Worm (Caenorhabditis elegans) whole organism, early embryonic: ENCODE measurements around the gene hsp-17.

ENCODE experiments used
- B0310.2 ChIP-seq: sonication (generic microtip); optimal IDR thresholded peaks from 2 replicates; lab custom pipeline; 2016; ENCODE audit warnings: mild to moderate bottlenecking, missing genetic modification characterization, missing compliant biosample characterization
- F13C5.2 ChIP-seq: sonication (generic microtip); optimal IDR thresholded peaks from 2 replicates; lab custom pipeline; 2017; ENCODE audit warnings: mild to moderate bottlenecking, missing genetic modification characterization, inconsistent platforms, missing compliant biosample characterization
- aly-1 ChIP-seq: sonication (generic microtip); optimal IDR thresholded peaks from 2 replicates; lab custom pipeline; 2016; ENCODE audit warnings: missing genetic modification characterization, missing compliant biosample characterization
- ama-1 ChIP-seq: fragments of 150-350 bp; optimal IDR thresholded peaks from 2 replicates; lab custom pipeline; 2014
- ceh-13 ChIP-seq: fragments of 200-800 bp; sonication (Bioruptor generic); optimal IDR thresholded peaks from 2 replicates; lab custom pipeline; 2018; ENCODE audit warnings: mild to moderate bottlenecking, missing genetic modification characterization, missing compliant biosample characterization
- ceh-36 ChIP-seq: sonication (generic microtip); optimal IDR thresholded peaks from 2 replicates; lab custom pipeline; 2016; ENCODE audit warnings: missing genetic modification characterization, inconsistent platforms, missing compliant biosample characterization
- ets-7 ChIP-seq: sonication (generic microtip); optimal IDR thresholded peaks from 2 replicates; lab custom pipeline; 2016; ENCODE audit warnings: missing genotype, missing genetic modification characterization, missing compliant biosample characterization
- flt-1 ChIP-seq: fragments of 200-800 bp; sonication (Bioruptor generic); IDR thresholded peaks from 2 replicates; pipeline ENCODE4 v1.3.6; 2022; ENCODE audit warnings: missing genetic modification characterization, missing compliant biosample characterization
- hmbx-1 ChIP-seq: sonication (generic microtip); optimal IDR thresholded peaks from 2 replicates; lab custom pipeline; 2016; ENCODE audit warnings: mild to moderate bottlenecking, missing genetic modification characterization, missing compliant biosample characterization
- hmg-4 ChIP-seq: fragments of 200-800 bp; sonication (Bioruptor generic); optimal IDR thresholded peaks from 2 replicates; lab custom pipeline; 2018; ENCODE audit warnings: mild to moderate bottlenecking, missing genetic modification characterization, missing compliant biosample characterization
- hnd-1 ChIP-seq: sonication (generic microtip); optimal IDR thresholded peaks from 2 replicates; lab custom pipeline; 2016; ENCODE audit warnings: missing genetic modification characterization, missing compliant biosample characterization
- pes-1 ChIP-seq: fragments of 200-800 bp; sonication (Bioruptor generic); IDR thresholded peaks from 2 replicates; pipeline ENCODE4 v1.3.6; 2022; ENCODE audit warnings: missing genetic modification reagents, missing genetic modification characterization, missing compliant biosample characterization
- scrt-1 ChIP-seq: fragments of 200-800 bp; sonication (Bioruptor generic); IDR thresholded peaks from 2 replicates; pipeline ENCODE4 v1.3.6; 2022; ENCODE audit warnings: missing genetic modification characterization, missing compliant biosample characterization
- sea-1 ChIP-seq: fragments of 200-800 bp; sonication (Bioruptor generic); conservative IDR thresholded peaks from 2 replicates; pipeline ENCODE4 v1.3.6; 2022; ENCODE audit warnings: missing genetic modification characterization, missing compliant biosample characterization
- tbx-11 ChIP-seq: fragments of 200-800 bp; sonication (Bioruptor generic); IDR thresholded peaks from 2 replicates; pipeline ENCODE4 v1.3.6; 2022; ENCODE audit warnings: missing genetic modification characterization, missing compliant biosample characterization
- tbx-37 ChIP-seq: fragments of 200-800 bp; sonication (Bioruptor generic); conservative IDR thresholded peaks from 2 replicates; pipeline ENCODE4 v1.3.6; 2022; ENCODE audit warnings: missing genetic modification reagents, missing genetic modification characterization, missing compliant biosample characterization
- tra-4 ChIP-seq: sonication (generic microtip); optimal IDR thresholded peaks from 2 replicates; lab custom pipeline; 2017; ENCODE audit warnings: missing genetic modification characterization, missing compliant biosample characterization

hsp-17 gene

DNA sequence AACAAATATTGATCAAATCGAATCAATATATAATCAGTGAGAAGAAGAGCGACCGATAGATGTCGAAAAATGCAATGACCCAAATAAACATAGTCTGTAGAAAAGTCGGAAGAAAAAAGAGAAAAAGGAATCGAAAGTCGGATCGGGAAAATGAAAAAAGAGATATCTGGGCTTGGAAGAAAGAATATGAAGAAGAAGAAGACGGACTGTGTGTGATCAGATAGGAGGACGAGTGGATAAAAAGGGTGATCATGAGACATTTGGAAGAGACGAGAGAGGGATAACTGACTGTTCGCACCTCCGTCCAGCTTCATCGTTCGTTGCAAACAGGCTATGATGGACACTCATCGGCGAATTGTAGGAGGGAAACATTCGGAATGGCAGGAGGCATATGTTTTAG lies 23.9 kb upstream of the hsp-17 start:
- TF ChIP-seq flt-1 (GFP tag; lab: Robert Waterston, UW) (no peak), tra-4 (tag; lab: Kevin White, UChicago) (no peak), tbx-11 (GFP tag; lab: Robert Waterston, UW) (no peak), ceh-13 (GFP tag; lab: Kevin White, UChicago) (no peak), tbx-37 (GFP tag; lab: Robert Waterston, UW) (no peak), sea-1 (no peak)

DNA sequence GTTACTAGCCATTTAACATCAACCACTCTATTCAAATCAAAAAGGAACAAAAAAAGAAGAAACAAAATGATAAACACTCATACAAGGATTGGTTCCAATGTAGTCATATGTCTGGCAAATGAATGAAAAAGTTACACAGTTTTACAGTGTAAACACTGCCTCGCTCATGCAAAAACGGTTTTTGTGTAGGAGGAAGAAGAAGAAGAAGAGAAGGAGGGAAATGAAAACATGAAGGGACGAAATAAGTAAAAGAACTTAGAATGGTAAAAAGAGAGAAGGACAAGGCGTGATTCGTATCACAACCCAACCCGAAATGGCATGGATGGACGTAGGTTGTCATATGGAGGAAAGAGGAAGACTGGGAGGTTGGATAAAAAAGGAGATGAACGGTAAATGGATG lies 21.2 kb upstream of the hsp-17 start:
- TF ChIP-seq tra-4 (tag; lab: Kevin White, UChicago): no peak
- no peak for TF ChIP-seq hnd-1 (tag; lab: Kevin White, UChicago)
- no peak for TF ChIP-seq sea-1
- TF ChIP-seq hmbx-1 (tag; lab: Kevin White, UChicago): no peak
- no peak for TF ChIP-seq B0310.2 (tag; lab: Kevin White, UChicago)
- no peak for TF ChIP-seq tbx-11 (GFP tag; lab: Robert Waterston, UW)
- TF ChIP-seq F13C5.2 (tag; lab: Kevin White, UChicago): no peak
- no peak for TF ChIP-seq aly-1 (tag; lab: Kevin White, UChicago)
- no peak for TF ChIP-seq ets-7
- no peak for TF ChIP-seq flt-1 (GFP tag; lab: Robert Waterston, UW)
- TF ChIP-seq ama-1: no peak
- no peak for TF ChIP-seq tbx-37 (GFP tag; lab: Robert Waterston, UW)
- no peak for TF ChIP-seq pes-1 (GFP tag; lab: Robert Waterston, UW)
- TF ChIP-seq ceh-36 (tag; lab: Kevin White, UChicago): no peak
- TF ChIP-seq ceh-13 (GFP tag; lab: Kevin White, UChicago): no peak
- TF ChIP-seq hmg-4 (GFP tag; lab: Kevin White, UChicago): no peak
- TF ChIP-seq scrt-1: no peak

DNA sequence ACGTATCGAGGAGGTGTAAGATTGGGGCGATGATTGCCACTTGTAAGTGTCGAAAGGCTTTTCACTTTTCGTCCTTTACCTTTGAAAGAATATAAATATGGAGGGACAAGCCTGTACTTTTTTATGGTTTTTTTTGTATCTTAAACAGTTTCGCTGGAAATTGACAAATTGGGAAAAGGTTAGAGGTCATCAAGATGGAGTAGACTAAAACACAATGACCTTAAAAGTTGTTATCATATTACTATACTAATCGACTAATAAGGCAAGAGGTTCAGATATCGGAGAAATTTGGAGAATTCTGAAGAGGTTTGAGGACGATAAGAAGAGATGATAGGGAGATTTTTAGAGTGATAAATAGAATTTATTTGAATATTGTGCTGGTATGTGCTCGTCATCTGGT lies 20.4 kb upstream of the hsp-17 start:
- TF ChIP-seq ama-1 (no peak), ceh-13 (GFP tag; lab: Kevin White, UChicago) (no peak)

DNA sequence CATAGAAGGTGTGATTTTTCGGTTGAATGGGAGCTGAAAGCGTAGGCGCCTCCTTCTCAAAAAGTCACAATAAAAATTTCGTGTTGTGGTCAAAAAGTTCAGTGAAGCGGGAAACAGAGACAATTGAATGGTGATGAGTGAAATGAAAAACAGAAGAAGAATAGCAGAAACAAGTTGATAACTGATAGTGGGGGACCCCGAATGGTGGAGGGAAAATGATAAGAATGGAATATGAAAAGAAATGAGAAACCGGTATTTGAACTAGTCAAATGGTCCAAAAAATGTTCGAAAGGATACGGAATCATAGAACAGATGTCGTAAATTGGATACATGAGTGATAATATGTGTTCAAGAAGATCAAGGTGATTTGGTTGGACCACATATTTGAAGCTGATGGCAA lies 18.6 kb upstream of the hsp-17 start:
- TF ChIP-seq F13C5.2 (tag; lab: Kevin White, UChicago) (no peak), ceh-36 (tag; lab: Kevin White, UChicago) (no peak), hnd-1 (tag; lab: Kevin White, UChicago) (no peak), B0310.2 (tag; lab: Kevin White, UChicago) (no peak), hmbx-1 (tag; lab: Kevin White, UChicago) (no peak), sea-1 (no peak)

DNA sequence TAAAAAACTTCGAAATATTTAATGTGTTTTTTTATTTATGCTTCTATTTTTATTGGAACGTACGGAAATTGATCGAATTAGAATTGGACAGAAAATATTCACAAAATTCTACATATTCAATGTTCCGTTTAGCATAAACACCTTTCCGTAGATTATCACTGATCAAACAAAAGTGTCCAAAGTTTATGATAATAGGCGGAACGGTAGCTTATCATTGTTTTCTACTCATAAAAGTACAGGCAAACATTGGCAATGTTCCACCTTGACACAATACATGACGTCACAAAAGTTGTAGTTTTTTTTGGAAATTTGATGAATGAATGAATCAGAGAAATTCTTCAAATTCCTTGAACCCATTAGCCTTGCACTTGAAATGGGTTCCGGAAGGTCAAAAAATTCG lies 18.2 kb upstream of the hsp-17 start:
- no peak for TF ChIP-seq F13C5.2 (tag; lab: Kevin White, UChicago)
- TF ChIP-seq ets-7: no peak
- TF ChIP-seq aly-1 (tag; lab: Kevin White, UChicago): no peak
- no peak for TF ChIP-seq ama-1

DNA sequence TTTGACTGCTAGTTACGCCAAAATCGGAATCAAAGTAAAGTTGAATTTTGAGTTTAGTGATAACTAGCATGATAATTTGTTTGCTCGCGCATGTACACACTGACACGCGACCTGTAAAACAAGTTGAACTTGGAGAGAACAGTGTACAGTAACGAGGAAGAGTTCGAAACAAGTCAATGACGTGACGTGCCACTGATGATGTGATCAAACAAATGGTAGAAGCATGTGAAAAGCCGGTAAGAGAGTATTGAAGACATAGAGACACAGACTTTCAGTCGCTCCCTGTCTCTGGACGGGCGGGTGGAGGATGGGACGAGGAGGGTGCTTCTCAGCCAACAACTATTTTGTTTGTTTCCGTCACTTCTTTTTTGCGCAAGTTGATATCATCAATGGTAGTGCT lies 17.4 kb upstream of the hsp-17 start:
- TF ChIP-seq tbx-37 (GFP tag; lab: Robert Waterston, UW): no peak
- TF ChIP-seq F13C5.2 (tag; lab: Kevin White, UChicago): no peak
- no peak for TF ChIP-seq scrt-1
- no peak for TF ChIP-seq tbx-11 (GFP tag; lab: Robert Waterston, UW)
- TF ChIP-seq tra-4 (tag; lab: Kevin White, UChicago): no peak
- no peak for TF ChIP-seq hmg-4 (GFP tag; lab: Kevin White, UChicago)
- no peak for TF ChIP-seq sea-1

DNA sequence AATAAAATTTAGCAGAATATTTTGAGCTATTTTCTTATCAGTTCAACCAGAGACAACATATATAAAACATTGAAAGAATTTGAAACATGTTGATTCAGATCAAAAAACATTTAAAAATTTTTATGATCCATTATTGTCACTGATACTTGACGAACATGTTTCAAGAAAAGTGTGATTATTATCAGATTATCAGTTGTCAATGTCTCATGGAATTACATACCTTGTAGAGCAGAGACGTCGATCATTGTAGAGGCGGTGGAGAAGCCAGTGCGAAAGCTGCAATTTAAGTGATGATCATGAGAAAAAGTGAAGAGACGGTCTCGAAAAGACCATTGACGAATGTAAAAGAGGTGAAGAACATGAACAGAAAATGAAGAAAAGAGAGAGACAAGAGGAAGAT lies 16.7 kb upstream of the hsp-17 start, which contains the start of gene F52E1.9:
Gene F52E1.9, minus strand, starts transcription at position 278 of the 400 bp plus-strand sequence.
- no peak for TF ChIP-seq tbx-11 (GFP tag; lab: Robert Waterston, UW)
- TF ChIP-seq aly-1 (tag; lab: Kevin White, UChicago): no peak
- TF ChIP-seq B0310.2 (tag; lab: Kevin White, UChicago): no peak
- TF ChIP-seq ets-7: no peak
- TF ChIP-seq F13C5.2 (tag; lab: Kevin White, UChicago): no peak
- TF ChIP-seq tbx-37 (GFP tag; lab: Robert Waterston, UW): no peak
- TF ChIP-seq tra-4 (tag; lab: Kevin White, UChicago): no peak
- TF ChIP-seq ceh-13 (GFP tag; lab: Kevin White, UChicago): no peak
- no peak for TF ChIP-seq ama-1
- TF ChIP-seq hmg-4 (GFP tag; lab: Kevin White, UChicago): no peak
- TF ChIP-seq hnd-1 (tag; lab: Kevin White, UChicago): no peak
- no peak for TF ChIP-seq scrt-1
- no peak for TF ChIP-seq pes-1 (GFP tag; lab: Robert Waterston, UW)
- no peak for TF ChIP-seq hmbx-1 (tag; lab: Kevin White, UChicago)
- no peak for TF ChIP-seq sea-1
- no peak for TF ChIP-seq flt-1 (GFP tag; lab: Robert Waterston, UW)

DNA sequence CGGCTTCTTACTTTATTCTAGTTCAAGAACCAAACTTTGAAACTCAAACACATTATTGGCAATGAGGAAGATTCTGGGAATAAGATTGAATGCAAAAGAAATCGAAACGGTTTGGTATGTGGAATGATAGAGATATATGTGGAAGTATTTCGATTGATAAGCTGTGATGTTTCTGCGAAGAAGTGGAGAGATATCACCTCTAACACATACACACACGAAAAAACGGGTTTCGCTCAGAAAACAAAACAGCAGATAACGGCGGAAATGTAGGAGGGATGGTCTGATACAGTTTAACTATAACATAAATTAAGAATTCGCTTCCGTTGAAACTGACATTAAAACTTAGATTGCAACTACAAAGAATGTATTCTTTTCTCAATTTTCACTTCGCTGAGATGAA lies 15.5 kb upstream of the hsp-17 start:
- TF ChIP-seq ama-1 (no peak), hmg-4 (GFP tag; lab: Kevin White, UChicago) (no peak), pes-1 (GFP tag; lab: Robert Waterston, UW) (no peak), ceh-13 (GFP tag; lab: Kevin White, UChicago) (no peak), B0310.2 (tag; lab: Kevin White, UChicago) (no peak), flt-1 (GFP tag; lab: Robert Waterston, UW) (no peak), aly-1 (tag; lab: Kevin White, UChicago) (no peak), F13C5.2 (tag; lab: Kevin White, UChicago) (no peak), tbx-37 (GFP tag; lab: Robert Waterston, UW) (no peak), ceh-36 (tag; lab: Kevin White, UChicago) (no peak)
